Worm (Caenorhabditis elegans): ENCODE measurements around the gene C54C6.11.

DNA sequence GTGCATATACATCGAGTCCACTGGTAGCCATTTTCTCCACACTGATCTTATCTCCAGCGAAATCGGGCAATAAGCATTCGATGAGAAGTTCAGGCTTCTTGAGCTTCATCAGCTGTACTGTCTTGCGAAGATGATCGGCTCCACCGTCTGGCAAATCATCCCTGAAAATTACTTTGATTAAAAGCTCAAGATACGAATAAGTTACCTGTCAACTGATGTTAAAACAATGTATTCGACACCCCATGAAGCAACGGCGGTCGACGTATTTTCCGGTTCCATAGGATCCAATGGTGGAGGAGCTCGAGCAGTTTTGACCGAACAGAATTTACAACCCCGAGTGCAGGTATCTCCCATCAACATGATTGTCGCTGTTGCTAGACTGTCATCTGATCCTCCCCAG, 43.9 kb upstream of the C54C6.11 start:
- TF ChIP-seq lin-13 (tag; optimal IDR thresholded peaks at IDR 0.05) (no peak), elt-1 (tag; optimal IDR thresholded peaks at IDR 0.05; ENCODE audit: borderline replicate concordance, insufficient read depth) (no peak), mep-1 (tag; optimal IDR thresholded peaks at IDR 0.05) (no peak), snpc-4 (tag; optimal IDR thresholded peaks at IDR 0.05) (no peak), ztf-11 (tag; optimal IDR thresholded peaks at IDR 0.05) (no peak), blmp-1 (tag; optimal IDR thresholded peaks at IDR 0.05) (no peak), sptf-1 (tag; optimal IDR thresholded peaks at IDR 0.05) (no peak), cnd-1 (tag; optimal IDR thresholded peaks at IDR 0.05) (no peak), mab-5 (tag; optimal IDR thresholded peaks at IDR 0.05) (no peak), nhr-2 (tag; optimal IDR thresholded peaks at IDR 0.05) (no peak), nhr-76 (tag; optimal IDR thresholded peaks at IDR 0.05) (no peak), ces-1 (GFP tag; optimal IDR thresholded peaks at IDR 0.05) (no peak), ham-2 (GFP tag; optimal IDR thresholded peaks at IDR 0.05) (no peak), lsy-2 (tag; optimal IDR thresholded peaks at IDR 0.05) (no peak)

All from whole organism, mixed stage, embryonic.